Worm (Caenorhabditis elegans) whole organism, mixed stage, embryonic: Measurements from ENCODE around the gene grl-15.

Source experiments
- blmp-1 ChIP-seq: fragments of 150-350 bp; optimal IDR thresholded peaks from 2 replicates; lab custom pipeline; 2014; ENCODE audit warnings: missing biosample characterization, missing genetic modification characterization
- ces-1 ChIP-seq: fragments of 150-350 bp; optimal IDR thresholded peaks from 2 replicates; lab custom pipeline; 2014; ENCODE audit warnings: missing biosample characterization, missing genetic modification reagents, missing genetic modification characterization
- elt-3 ChIP-seq: fragments of 150-350 bp; optimal IDR thresholded peaks from 2 replicates; lab custom pipeline; 2014; ENCODE audit warnings: missing biosample characterization, missing genetic modification characterization
- lin-13 ChIP-seq: fragments of 150-350 bp; optimal IDR thresholded peaks from 2 replicates; lab custom pipeline; 2014; ENCODE audit warnings: missing biosample characterization, missing genetic modification characterization
- mab-5 ChIP-seq: fragments of 150-350 bp; optimal IDR thresholded peaks from 2 replicates; lab custom pipeline; 2014; ENCODE audit warnings: missing biosample characterization, missing genetic modification characterization
- mep-1 ChIP-seq: fragments of 150-350 bp; optimal IDR thresholded peaks from 2 replicates; lab custom pipeline; 2017; ENCODE audit warnings: missing biosample characterization, missing genetic modification reagents, missing genetic modification characterization, inconsistent platforms
- nhr-237 ChIP-seq: fragments of 150-350 bp; optimal IDR thresholded peaks from 2 replicates; lab custom pipeline; 2014; ENCODE audit warnings: missing biosample characterization, missing genetic modification characterization
- nhr-76 ChIP-seq: sonication (generic microtip); optimal IDR thresholded peaks from 2 replicates; lab custom pipeline; 2017; ENCODE audit warnings: missing biosample characterization, missing genetic modification characterization
- snpc-4 ChIP-seq: fragments of 150-350 bp; optimal IDR thresholded peaks from 2 replicates; lab custom pipeline; 2014; ENCODE audit warnings: missing biosample characterization, missing genetic modification characterization
- unc-120 ChIP-seq: sonication (generic microtip); optimal IDR thresholded peaks from 2 replicates; lab custom pipeline; 2017; ENCODE audit warnings: missing genetic modification characterization, missing compliant biosample characterization; ENCODE audit not compliant: poor library complexity, severe bottlenecking
- unc-39 ChIP-seq: fragments of 150-350 bp; optimal IDR thresholded peaks from 2 replicates; lab custom pipeline; 2014; ENCODE audit warnings: missing biosample characterization, missing genetic modification characterization

DNA sequence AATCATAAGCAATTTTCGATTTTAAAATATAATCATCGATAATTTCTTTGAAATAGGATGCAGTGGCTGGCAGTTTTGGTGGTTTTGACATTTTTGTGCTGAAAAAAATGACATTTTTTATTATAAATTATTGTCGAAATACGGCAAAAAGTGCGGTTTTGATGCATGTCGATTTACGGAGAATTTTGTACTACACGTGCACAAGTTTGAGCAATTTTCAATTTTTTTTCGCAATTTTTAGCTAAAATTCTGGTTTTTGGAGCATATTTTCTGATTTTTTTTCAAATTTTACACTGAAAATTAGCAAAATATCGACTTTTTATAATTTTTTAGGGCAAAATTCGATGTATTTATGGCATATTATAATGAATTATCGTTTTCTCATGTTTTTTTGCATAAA is 20.2 kb downstream of the grl-15 start, which contains the start of gene Y75B8A.13:
- TF ChIP-seq blmp-1 = no peak
- TF ChIP-seq unc-120 (tag; lab: Kevin White, UChicago) = no peak
- no peak for TF ChIP-seq lin-13 (tag; lab: Kevin White, UChicago)
- TF ChIP-seq snpc-4 (tag; lab: Kevin White, UChicago) = no peak
- TF ChIP-seq elt-3 (tag; lab: Kevin White, UChicago) = no peak
- TF ChIP-seq mab-5 (tag; lab: Kevin White, UChicago) = no peak
- no peak for TF ChIP-seq nhr-237 (tag; lab: Kevin White, UChicago)
- TF ChIP-seq mep-1 (tag; lab: Kevin White, UChicago) = no peak
- no peak for TF ChIP-seq ces-1 (GFP tag; lab: Kevin White, UChicago)
- TF ChIP-seq unc-39 (tag; lab: Kevin White, UChicago) = no peak
- TF ChIP-seq nhr-76 (tag; lab: Kevin White, UChicago) = no peak
